Worm (Caenorhabditis elegans): ENCODE measurements around the gene C02D5.4.

DNA sequence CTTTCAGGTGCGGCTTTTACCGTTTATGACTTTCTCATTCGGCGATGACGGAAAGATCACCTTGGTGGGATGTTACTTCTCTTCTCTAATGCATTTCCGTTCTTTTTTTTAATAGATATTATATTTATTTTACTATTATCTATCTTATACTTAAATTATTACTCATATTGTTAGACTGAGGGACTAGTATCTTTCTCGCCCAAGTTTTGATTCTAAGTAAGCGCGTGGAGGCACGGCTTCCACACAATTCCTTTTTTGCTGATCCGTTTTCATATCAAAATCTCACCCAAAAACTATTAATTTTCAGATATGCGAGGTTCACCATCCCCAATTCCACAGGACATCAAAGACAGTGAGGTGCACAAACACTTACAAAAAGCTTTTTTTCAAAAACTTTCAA lies 22.2 kb upstream of the C02D5.4 start, which contains the start of gene ZC21.10:
- TF ChIP-seq sptf-1 (tag; optimal IDR thresholded peaks at IDR 0.05) (no peak), nhr-237 (tag; optimal IDR thresholded peaks at IDR 0.05) (no peak), ceh-83 (GFP tag; optimal IDR thresholded peaks at IDR 0.05) (no peak), nhr-76 (tag; optimal IDR thresholded peaks at IDR 0.05) (no peak), zip-8 (tag; optimal IDR thresholded peaks at IDR 0.05) (no peak), elt-3 (tag; optimal IDR thresholded peaks at IDR 0.05) (no peak), snpc-4 (tag; optimal IDR thresholded peaks at IDR 0.05) (no peak), elt-1 (tag; optimal IDR thresholded peaks at IDR 0.05; ENCODE audit: borderline replicate concordance, insufficient read depth) (no peak), pha-4 (tag; optimal IDR thresholded peaks at IDR 0.05) (no peak)
